Fruit fly (Drosophila melanogaster): ENCODE results near the gene APC7.

Gene APC7

dm6 chrX:6616771-6617170, 19.9 kb downstream of the APC7 start:
- TF ChIP-seq Jra (GFP tag; optimal IDR thresholded peaks at IDR 0.05) = no peak
- TF ChIP-seq dl (GFP tag; optimal IDR thresholded peaks at IDR 0.05; ENCODE audit: insufficient read depth in 1 of 2, partially characterized antibody in 2 of 2) = no peak
- TF ChIP-seq psq (GFP tag; optimal IDR thresholded peaks at IDR 0.05) = no peak
- no peak for TF ChIP-seq OdsH (GFP tag; optimal IDR thresholded peaks at IDR 0.05)
- TF ChIP-seq lola (GFP tag; optimal IDR thresholded peaks at IDR 0.05) = no peak
- no peak for TF ChIP-seq N (GFP tag; optimal IDR thresholded peaks at IDR 0.05)
- TF ChIP-seq sage (GFP tag; optimal IDR thresholded peaks at IDR 0.05) = no peak
- no peak for TF ChIP-seq CG32264 (GFP tag; optimal IDR thresholded peaks at IDR 0.05)
- TF ChIP-seq fru (GFP tag; optimal IDR thresholded peaks at IDR 0.05) = no peak
- TF ChIP-seq Abd-B (GFP tag; optimal IDR thresholded peaks at IDR 0.05) = no peak
- no peak for TF ChIP-seq GATAd (GFP tag; optimal IDR thresholded peaks at IDR 0.05)
- TF ChIP-seq Sp1 (GFP tag; optimal IDR thresholded peaks at IDR 0.05) = no peak
- no peak for TF ChIP-seq usp (GFP tag; optimal IDR thresholded peaks at IDR 0.05)
- TF ChIP-seq CrebA (GFP tag; optimal IDR thresholded peaks at IDR 0.05; ENCODE audit: borderline replicate concordance) = no peak
- TF ChIP-seq tai (GFP tag; optimal IDR thresholded peaks at IDR 0.05) = no peak
- no peak for TF ChIP-seq brk (GFP tag; optimal IDR thresholded peaks at IDR 0.05)

DNA sequence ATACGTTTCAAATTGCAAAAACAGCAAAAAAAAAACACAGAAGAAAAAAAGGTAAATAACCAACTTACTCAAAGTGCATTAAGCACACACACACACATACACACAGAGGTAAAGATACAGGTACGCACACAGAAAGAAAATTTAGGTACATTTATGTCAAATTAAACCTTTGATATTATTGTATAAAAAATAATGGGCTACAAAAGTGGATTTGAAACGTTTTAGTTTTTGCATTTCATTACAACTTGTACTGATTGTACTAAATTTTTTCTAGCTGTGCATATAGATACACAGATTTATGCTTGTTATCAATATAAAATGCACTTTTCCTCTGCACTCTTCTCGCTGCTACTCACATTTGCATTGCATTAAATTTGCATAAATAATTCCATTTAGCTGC, 20.5 kb downstream of the APC7 start:
- TF ChIP-seq CG9705 (GFP tag; optimal IDR thresholded peaks at IDR 0.05) (no peak), dsf (GFP tag; optimal IDR thresholded peaks at IDR 0.05; ENCODE audit: borderline replicate concordance) (no peak), dmrt93B (GFP tag; optimal IDR thresholded peaks at IDR 0.05) (no peak), Dif (GFP tag; optimal IDR thresholded peaks at IDR 0.05; ENCODE audit: partially characterized antibody) (no peak)

DNA sequence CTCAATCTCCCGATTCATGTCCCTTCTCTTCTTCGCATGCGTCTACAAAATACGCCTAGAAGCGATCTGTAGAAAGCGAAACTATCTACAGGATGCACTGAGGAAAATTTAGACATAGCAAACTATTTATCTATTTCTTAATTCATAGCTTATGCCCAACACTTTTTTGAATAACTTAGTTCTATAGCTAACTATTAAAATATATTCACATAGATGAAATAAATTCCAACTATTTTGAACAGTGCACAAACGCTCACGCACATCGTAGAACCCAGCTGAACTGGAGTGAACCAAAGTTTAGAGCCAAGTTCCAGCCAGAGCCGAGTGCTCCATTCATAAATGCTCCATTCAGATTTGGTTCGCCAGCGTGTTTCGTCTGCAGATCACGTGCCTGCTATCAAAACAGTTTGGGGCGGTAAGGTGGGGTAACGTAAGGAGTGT, 24.7 kb downstream of the APC7 start:
- no peak for TF ChIP-seq pan (optimal IDR thresholded peaks at IDR 0.05)
- peak; percentile 18 for TF ChIP-seq sv (GFP tag; optimal IDR thresholded peaks at IDR 0.05)
- no peak for TF ChIP-seq dmrt93B (GFP tag; optimal IDR thresholded peaks at IDR 0.05)

DNA sequence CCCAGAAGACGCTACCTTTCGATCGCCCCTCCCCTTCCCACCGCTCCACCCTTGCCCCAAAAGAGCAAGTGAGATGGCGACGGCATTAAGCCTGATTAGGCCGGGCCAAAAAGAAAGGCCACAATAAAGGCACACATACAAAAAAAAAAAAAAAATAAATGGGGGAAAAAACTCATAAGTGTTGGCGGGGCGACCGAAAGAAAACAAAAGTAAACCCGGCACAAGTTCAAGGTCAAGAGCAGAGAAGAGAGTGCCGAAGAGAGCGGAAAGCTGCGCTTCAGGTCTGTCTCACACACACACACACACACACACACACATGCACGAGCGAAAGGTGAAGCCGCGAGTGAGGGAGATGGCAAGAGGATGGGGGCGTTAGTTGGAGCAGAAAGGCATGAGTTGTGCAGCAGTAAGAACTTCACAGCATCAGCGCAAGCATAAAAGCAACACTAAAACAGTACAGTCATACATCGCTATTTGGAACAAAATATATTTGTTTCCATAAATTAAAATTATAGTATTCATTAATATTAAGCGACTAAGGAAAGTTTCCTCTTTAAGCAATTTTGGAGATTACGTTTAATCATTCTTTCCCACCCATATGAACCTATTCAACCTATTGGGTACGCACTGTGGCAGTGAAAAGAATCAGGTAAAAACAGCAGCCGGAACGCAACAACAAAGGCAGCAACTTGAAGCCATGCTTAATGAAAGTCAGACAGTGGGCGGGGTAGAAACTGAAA, 27.3 kb downstream of the APC7 start:
- TF ChIP-seq Vsx2 (GFP tag; optimal IDR thresholded peaks at IDR 0.05; ENCODE audit: partially characterized antibody) (no peak), tai (GFP tag; optimal IDR thresholded peaks at IDR 0.05) (peak; percentile 73), jim (GFP tag; optimal IDR thresholded peaks at IDR 0.05) (no peak), Dfd (GFP tag; optimal IDR thresholded peaks at IDR 0.05) (no peak), Hr78 (GFP tag; optimal IDR thresholded peaks at IDR 0.05) (no peak), Hr83 (GFP tag; optimal IDR thresholded peaks at IDR 0.05; ENCODE audit: poor library complexity, severe bottlenecking) (no peak), Sp1 (GFP tag; optimal IDR thresholded peaks at IDR 0.05) (peak; percentile 89), brk (GFP tag; optimal IDR thresholded peaks at IDR 0.05) (peak; percentile 84), sv (GFP tag; optimal IDR thresholded peaks at IDR 0.05) (no peak), CG32264 (GFP tag; optimal IDR thresholded peaks at IDR 0.05) (peak; percentile 61), dmrt93B (GFP tag; optimal IDR thresholded peaks at IDR 0.05) (peak; percentile 71), HLH106 (tag; optimal IDR thresholded peaks at IDR 0.05) (peak; percentile 90), psq (GFP tag; optimal IDR thresholded peaks at IDR 0.05) (peak; percentile 82), woc (GFP tag; optimal IDR thresholded peaks at IDR 0.05) (peak; percentile 89), dsf (GFP tag; optimal IDR thresholded peaks at IDR 0.05; ENCODE audit: borderline replicate concordance) (no peak), fru (GFP tag; optimal IDR thresholded peaks at IDR 0.05) (peak; percentile 81), dl (GFP tag; optimal IDR thresholded peaks at IDR 0.05; ENCODE audit: insufficient read depth in 1 of 2, partially characterized antibody in 2 of 2) (peak in 1 of 2 experiments; percentile 3), usp (GFP tag; optimal IDR thresholded peaks at IDR 0.05) (no peak), pan (optimal IDR thresholded peaks at IDR 0.05) (no peak), br (GFP tag; optimal IDR thresholded peaks at IDR 0.05) (peak; percentile 72), h (GFP tag; optimal IDR thresholded peaks at IDR 0.05) (peak; percentile 87), CG9705 (GFP tag; optimal IDR thresholded peaks at IDR 0.05) (peak; percentile 64), GATAd (GFP tag; optimal IDR thresholded peaks at IDR 0.05) (no peak), ey (GFP tag; optimal IDR thresholded peaks at IDR 0.05) (peak; percentile 84), Rel (GFP tag; optimal IDR thresholded peaks at IDR 0.05) (peak; percentile 28), Rel (tag; optimal IDR thresholded peaks at IDR 0.05) (peak; percentile 48), N (GFP tag; optimal IDR thresholded peaks at IDR 0.05) (no peak), sage (GFP tag; optimal IDR thresholded peaks at IDR 0.05) (peak; percentile 79), rgr (GFP tag; optimal IDR thresholded peaks at IDR 0.05) (peak; percentile 86), Jra (GFP tag; optimal IDR thresholded peaks at IDR 0.05) (peak; percentile 55), foxo (GFP tag; optimal IDR thresholded peaks at IDR 0.05) (peak in 1 of 2 experiments; percentile 87), Abd-B (GFP tag; optimal IDR thresholded peaks at IDR 0.05) (no peak), CrebA (GFP tag; optimal IDR thresholded peaks at IDR 0.05; ENCODE audit: borderline replicate concordance) (no peak), lola (GFP tag; optimal IDR thresholded peaks at IDR 0.05) (no peak), Mio (GFP tag; optimal IDR thresholded peaks at IDR 0.05) (no peak), Myc (optimal IDR thresholded peaks at IDR 0.05) (no peak), OdsH (GFP tag; optimal IDR thresholded peaks at IDR 0.05) (peak; percentile 90), Hnf4 (GFP tag; optimal IDR thresholded peaks at IDR 0.05) (peak; percentile 83), Dif (GFP tag; optimal IDR thresholded peaks at IDR 0.05; ENCODE audit: partially characterized antibody) (no peak)

All from whole organism, wandering third instar larva.